Fruit fly (Drosophila melanogaster): ENCODE results near the gene CG5708.

dm6 chr2L:10201743-10202142, 24.9 kb downstream of the CG5708 start:
- TF ChIP-seq psq (optimal IDR thresholded peaks at IDR 0.05) = no peak
- TF ChIP-seq Sin3A (optimal IDR thresholded peaks at IDR 0.05) = no peak
- no peak for TF ChIP-seq insv (optimal IDR thresholded peaks at IDR 0.05)
- no peak for TF ChIP-seq h (optimal IDR thresholded peaks at IDR 0.05)
